Worm (Caenorhabditis elegans) whole organism, late embryonic: ENCODE data around the gene clec-144.

ENCODE experiments used
- C08G9.2 ChIP-seq: sonication (generic microtip); optimal IDR thresholded peaks from 2 replicates; lab custom pipeline; 2016; ENCODE audit warnings: mild to moderate bottlenecking, missing genetic modification characterization, moderate library complexity, missing compliant biosample characterization
- K02D7.2 ChIP-seq: sonication (generic microtip); optimal IDR thresholded peaks from 2 replicates; lab custom pipeline; 2017; ENCODE audit warnings: mild to moderate bottlenecking, missing genetic modification characterization, missing compliant biosample characterization
- K09A11.1 ChIP-seq: sonication (generic microtip); optimal IDR thresholded peaks from 2 replicates; lab custom pipeline; 2017; ENCODE audit warnings: antibody characterized with exemption, mild to moderate bottlenecking, missing genetic modification characterization, missing compliant biosample characterization; ENCODE audit not compliant: insufficient read depth
- ceh-31 ChIP-seq: sonication (generic microtip); optimal IDR thresholded peaks from 2 replicates; lab custom pipeline; 2016; ENCODE audit warnings: missing genetic modification characterization, missing compliant biosample characterization
- che-1 ChIP-seq: sonication (generic microtip); optimal IDR thresholded peaks from 2 replicates; lab custom pipeline; 2016; ENCODE audit warnings: mild to moderate bottlenecking, missing genetic modification characterization, missing compliant biosample characterization
- fkh-10 ChIP-seq: fragments of 150-350 bp; optimal IDR thresholded peaks from 2 replicates; lab custom pipeline; 2014; ENCODE audit warnings: missing biosample characterization, missing genetic modification reagents, missing genetic modification characterization
- nfya-1 ChIP-seq: sonication (generic microtip); optimal IDR thresholded peaks from 2 replicates; lab custom pipeline; 2017; ENCODE audit warnings: missing genetic modification characterization, mild to moderate bottlenecking, missing compliant biosample characterization, antibody characterized with exemption, moderate library complexity
- pax-1 ChIP-seq: fragments of 150-350 bp; optimal IDR thresholded peaks from 2 replicates; lab custom pipeline; 2014; ENCODE audit warnings: missing biosample characterization, missing genetic modification characterization
- rnt-1 ChIP-seq: sonication (generic microtip); optimal IDR thresholded peaks from 2 replicates; lab custom pipeline; 2016; ENCODE audit warnings: missing genetic modification characterization, missing compliant biosample characterization

DNA sequence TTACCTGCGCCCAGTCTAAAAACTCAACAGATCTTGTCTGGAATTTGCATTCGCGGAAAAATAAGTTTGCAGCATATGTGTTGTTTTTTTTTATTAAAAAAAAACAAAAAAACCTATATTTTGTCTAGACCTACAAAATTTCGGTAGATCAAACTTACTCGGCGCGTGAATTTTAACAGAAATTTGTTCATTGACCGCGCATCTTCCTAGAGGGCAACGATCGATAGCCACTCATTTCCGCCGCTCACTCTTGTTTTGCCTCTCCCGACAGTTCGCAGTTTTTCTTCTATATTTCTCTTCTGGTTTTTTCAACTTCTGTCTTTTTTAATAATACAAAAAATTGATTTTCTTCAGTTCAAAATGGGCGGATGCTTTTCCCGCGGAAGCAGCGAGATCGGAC lies 21.9 kb downstream of the clec-144 start, which contains the start of gene F43G6.7:
- TF ChIP-seq C08G9.2 (tag; lab: Kevin White, UChicago): no peak
- no peak for TF ChIP-seq K09A11.1 (tag; lab: Kevin White, UChicago)
- TF ChIP-seq che-1 (tag; lab: Kevin White, UChicago): no peak
- TF ChIP-seq ceh-31 (tag; lab: Kevin White, UChicago): no peak
- no peak for TF ChIP-seq fkh-10 (GFP tag; lab: Kevin White, UChicago)
- no peak for TF ChIP-seq nfya-1 (tag; lab: Kevin White, UChicago)
- TF ChIP-seq rnt-1 (tag; lab: Kevin White, UChicago): no peak
- no peak for TF ChIP-seq K02D7.2 (tag; lab: Kevin White, UChicago)
- no peak for TF ChIP-seq pax-1 (tag; lab: Kevin White, UChicago)
